Fruit fly (Drosophila melanogaster) whole organism, embryonic: ENCODE data around the gene Art2.
A peak's percentile ranks its signal among the peaks of the same experiment; 100 is the strongest.

Source experiments
- Awh ChIP-seq: fragments of 200-800 bp; sonication (Bioruptor generic); IDR thresholded peaks from 2 replicates; pipeline ENCODE4, ENCODE4 v1.3.6; 2022; ENCODE audit warnings: missing biosample characterization, missing genetic modification characterization
- CG10366 ChIP-seq: fragments of 200-800 bp; sonication (Bioruptor generic); IDR thresholded peaks from 2 replicates; pipeline ENCODE4 v1.3.6; 2022; ENCODE audit warnings: missing biosample characterization, missing genetic modification characterization
- CG10431 ChIP-seq: fragments of 200-800 bp; sonication (Bioruptor generic); optimal IDR thresholded peaks from 3 replicates; lab custom pipeline; 2018; ENCODE audit warnings: missing biosample characterization, mild to moderate bottlenecking, missing genetic modification characterization
- CG10959 ChIP-seq: fragments of 200-800 bp; sonication (Bioruptor generic); IDR thresholded peaks from 2 replicates; pipeline ENCODE4 v1.3.6; 2022; ENCODE audit warnings: missing biosample characterization, missing genetic modification characterization
- CG10979 ChIP-seq: fragments of 200-800 bp; sonication (Bioruptor generic); optimal IDR thresholded peaks from 2 replicates; lab custom pipeline; 2018; ENCODE audit warnings: missing biosample characterization, mild to moderate bottlenecking, missing genetic modification characterization, moderate library complexity
- CG11560 ChIP-seq: fragments of 200-800 bp; sonication (Bioruptor generic); IDR thresholded peaks from 3 replicates; pipeline ENCODE4 v1.3.6; 2022; ENCODE audit warnings: missing biosample characterization, missing genetic modification characterization
- CG11695 ChIP-seq: fragments of 200-800 bp; sonication (Bioruptor generic); IDR thresholded peaks from 3 replicates; pipeline ENCODE4 v1.3.6; 2022; ENCODE audit warnings: missing biosample characterization, missing genetic modification characterization
- CG12659 ChIP-seq: fragments of 200-800 bp; sonication (Bioruptor generic); optimal IDR thresholded peaks from 3 replicates; lab custom pipeline; 2017; ENCODE audit warnings: mild to moderate bottlenecking, missing biosample characterization, missing genetic modification reagents, missing genetic modification characterization
- CG13296 ChIP-seq: fragments of 200-800 bp; sonication (Bioruptor generic); optimal IDR thresholded peaks from 3 replicates; lab custom pipeline; 2018; ENCODE audit warnings: missing biosample characterization, mild to moderate bottlenecking, missing genetic modification characterization
- CG14014 ChIP-seq: fragments of 200-800 bp; sonication (Bioruptor generic); IDR thresholded peaks from 2 replicates; pipeline ENCODE4 v1.3.6; 2022; ENCODE audit warnings: missing biosample characterization, missing genetic modification characterization
- CG15269 ChIP-seq: fragments of 200-800 bp; sonication (Bioruptor generic); optimal IDR thresholded peaks from 2 replicates; lab custom pipeline; 2018; ENCODE audit warnings: missing biosample characterization, mild to moderate bottlenecking, missing genetic modification characterization, moderate library complexity
- CG16813 ChIP-seq: fragments of 200-800 bp; sonication (Bioruptor generic); IDR thresholded peaks from 3 replicates; pipeline ENCODE4 v1.3.6; 2022; ENCODE audit warnings: missing biosample characterization, missing genetic modification characterization; ENCODE audit not compliant: partially characterized antibody
- CG17359 ChIP-seq: fragments of 200-800 bp; sonication (Bioruptor generic); optimal IDR thresholded peaks from 3 replicates; lab custom pipeline; 2018; ENCODE audit warnings: missing biosample characterization, mild to moderate bottlenecking, missing genetic modification characterization, moderate library complexity
- CG17802 ChIP-seq: fragments of 200-800 bp; sonication (Bioruptor generic); optimal IDR thresholded peaks from 2 replicates; lab custom pipeline; 2018; ENCODE audit warnings: missing biosample characterization, mild to moderate bottlenecking, missing genetic modification characterization, moderate library complexity
- CG18599 ChIP-seq: fragments of 200-800 bp; sonication (Bioruptor generic); optimal IDR thresholded peaks from 3 replicates; lab custom pipeline; 2017; ENCODE audit warnings: missing biosample characterization, missing genetic modification characterization, mild to moderate bottlenecking, moderate library complexity, missing genetic modification reagents
- CG30403 ChIP-seq: fragments of 200-800 bp; sonication (Bioruptor generic); optimal IDR thresholded peaks from 3 replicates; lab custom pipeline; 2016; ENCODE audit warnings: missing biosample characterization, missing genetic modification characterization
- CG31224 ChIP-seq: fragments of 200-800 bp; sonication (Bioruptor generic); IDR thresholded peaks from 2 replicates; pipeline ENCODE4 v1.3.6; 2022; ENCODE audit warnings: missing biosample characterization, missing genetic modification characterization
- CG31441 ChIP-seq: fragments of 200-800 bp; sonication (Bioruptor generic); IDR thresholded peaks from 2 replicates; pipeline ENCODE4 v1.3.6; 2022; ENCODE audit warnings: missing biosample characterization, missing genetic modification characterization
- CG34422 ChIP-seq: fragments of 200-800 bp; sonication (Bioruptor generic); IDR thresholded peaks from 3 replicates; pipeline ENCODE4 v1.3.6; 2022; ENCODE audit warnings: missing biosample characterization, missing genetic modification characterization
- CG3726 ChIP-seq: fragments of 200-800 bp; sonication (Bioruptor generic); IDR thresholded peaks from 3 replicates; pipeline ENCODE4, ENCODE4 v1.3.6; 2022; ENCODE audit warnings: missing biosample characterization, missing genetic modification characterization
- CG5245 ChIP-seq: fragments of 200-800 bp; sonication (Bioruptor generic); optimal IDR thresholded peaks from 3 replicates; lab custom pipeline; 2016; ENCODE audit warnings: missing biosample characterization, missing genetic modification characterization
- CG7839 ChIP-seq: fragments of 200-800 bp; sonication (Bioruptor generic); optimal IDR thresholded peaks from 3 replicates; lab custom pipeline; 2018; ENCODE audit warnings: missing biosample characterization, mild to moderate bottlenecking, missing genetic modification characterization, moderate library complexity
- CG9932 ChIP-seq: fragments of 200-800 bp; sonication (Bioruptor generic); IDR thresholded peaks from 2 replicates; pipeline ENCODE4 v1.3.6; 2022; ENCODE audit warnings: missing biosample characterization, missing genetic modification characterization
- CHES-1-like ChIP-seq: fragments of 200-800 bp; sonication (Bioruptor generic); optimal IDR thresholded peaks from 2 replicates; lab custom pipeline; 2016; ENCODE audit warnings: missing biosample characterization, missing genetic modification characterization
- CoRest ChIP-seq: fragments of 200-800 bp; sonication (Bioruptor generic); optimal IDR thresholded peaks from 3 replicates; lab custom pipeline; 2018; ENCODE audit warnings: missing biosample characterization, mild to moderate bottlenecking, missing genetic modification characterization, moderate library complexity
- D19B ChIP-seq: fragments of 200-800 bp; sonication (Bioruptor generic); optimal IDR thresholded peaks from 2 replicates; lab custom pipeline; 2017; ENCODE audit warnings: missing biosample characterization, mild to moderate bottlenecking, missing genetic modification characterization
- Dip3 ChIP-seq: fragments of 200-800 bp; sonication (Bioruptor generic); optimal IDR thresholded peaks from 3 replicates; lab custom pipeline; 2016; ENCODE audit warnings: missing biosample characterization, missing genetic modification characterization
- HLHmδ ChIP-seq: fragments of 200-800 bp; sonication (Bioruptor generic); optimal IDR thresholded peaks from 2 replicates; lab custom pipeline; 2018; ENCODE audit warnings: missing biosample characterization, mild to moderate bottlenecking, missing genetic modification characterization, moderate library complexity
- Hmr ChIP-seq: fragments of 200-800 bp; sonication (Bioruptor generic); optimal IDR thresholded peaks from 3 replicates; lab custom pipeline; 2017; ENCODE audit warnings: mild to moderate bottlenecking, missing biosample characterization, missing genetic modification reagents, missing genetic modification characterization
- Lhr ChIP-seq: fragments of 200-800 bp; sonication (Bioruptor generic); optimal IDR thresholded peaks from 3 replicates; lab custom pipeline; 2017; ENCODE audit warnings: mild to moderate bottlenecking, missing biosample characterization, missing genetic modification reagents, missing genetic modification characterization
- NC2β ChIP-seq: fragments of 200-800 bp; sonication (Bioruptor generic); optimal IDR thresholded peaks from 2 replicates; lab custom pipeline; 2016; ENCODE audit warnings: missing biosample characterization, missing genetic modification characterization
- Oli ChIP-seq: fragments of 200-800 bp; sonication (Bioruptor generic); optimal IDR thresholded peaks from 2 replicates; lab custom pipeline; 2018; ENCODE audit warnings: missing biosample characterization, mild to moderate bottlenecking, missing genetic modification characterization, moderate library complexity
- Ptx1 ChIP-seq: fragments of 200-800 bp; sonication (Bioruptor generic); IDR thresholded peaks from 2 replicates; pipeline ENCODE4 v1.3.6; 2022; ENCODE audit warnings: missing biosample characterization, missing genetic modification characterization
- Rx ChIP-seq: fragments of 200-800 bp; sonication (Bioruptor generic); IDR thresholded peaks from 2 replicates; pipeline ENCODE4 v1.3.6; 2022; ENCODE audit warnings: missing biosample characterization, missing genetic modification characterization
- Sox102F ChIP-seq: fragments of 200-800 bp; sonication (Bioruptor generic); optimal IDR thresholded peaks from 2 replicates; lab custom pipeline; 2018; ENCODE audit warnings: missing biosample characterization, mild to moderate bottlenecking, missing genetic modification characterization, moderate library complexity
- Xbp1 ChIP-seq: fragments of 200-800 bp; sonication (Bioruptor generic); optimal IDR thresholded peaks from 3 replicates; lab custom pipeline; 2016; ENCODE audit warnings: missing biosample characterization, mild to moderate bottlenecking, missing genetic modification characterization
- danr ChIP-seq: fragments of 200-800 bp; sonication (Bioruptor generic); IDR thresholded peaks from 2 replicates; pipeline ENCODE4 v1.3.6; 2022; ENCODE audit warnings: missing biosample characterization, missing genetic modification characterization
- gce ChIP-seq: fragments of 200-800 bp; sonication (Bioruptor generic); IDR thresholded peaks from 3 replicates; pipeline ENCODE4 v1.3.6; 2022; ENCODE audit warnings: missing biosample characterization, missing genetic modification characterization
- gsb ChIP-seq: fragments of 200-800 bp; sonication (Bioruptor generic); IDR thresholded peaks from 2 replicates; pipeline ENCODE4 v1.3.6; 2022; ENCODE audit warnings: missing biosample characterization, missing genetic modification characterization
- gsb-n ChIP-seq: fragments of 200-800 bp; sonication (Bioruptor generic); optimal IDR thresholded peaks from 3 replicates; lab custom pipeline; 2018; ENCODE audit warnings: missing biosample characterization, mild to moderate bottlenecking, missing genetic modification characterization
- ken ChIP-seq: fragments of 200-800 bp; sonication (Bioruptor generic); IDR thresholded peaks from 3 replicates; pipeline ENCODE4 v1.3.6; 2022; ENCODE audit warnings: missing biosample characterization, missing genetic modification characterization
- nerfin-1 ChIP-seq: fragments of 200-800 bp; sonication (Bioruptor generic); optimal IDR thresholded peaks from 3 replicates; lab custom pipeline; 2019; ENCODE audit warnings: missing biosample characterization, mild to moderate bottlenecking, missing genetic modification characterization, moderate library complexity
- oc ChIP-seq: fragments of 200-800 bp; sonication (Bioruptor generic); optimal IDR thresholded peaks from 2 replicates; lab custom pipeline; 2018; ENCODE audit warnings: missing biosample characterization, mild to moderate bottlenecking, missing genetic modification characterization, moderate library complexity
- pum ChIP-seq: fragments of 200-800 bp; sonication (Bioruptor generic); optimal IDR thresholded peaks from 2 replicates; lab custom pipeline; 2016; ENCODE audit warnings: missing biosample characterization, missing genetic modification characterization
- run ChIP-seq: fragments of 200-800 bp; sonication (Bioruptor generic); optimal IDR thresholded peaks from 3 replicates; lab custom pipeline; 2018; ENCODE audit warnings: missing biosample characterization, mild to moderate bottlenecking, missing genetic modification characterization
- scrt ChIP-seq: fragments of 200-800 bp; sonication (Bioruptor generic); optimal IDR thresholded peaks from 2 replicates; lab custom pipeline; 2018; ENCODE audit warnings: missing biosample characterization, mild to moderate bottlenecking, missing genetic modification characterization, moderate library complexity
- slou ChIP-seq: fragments of 200-800 bp; sonication (Bioruptor generic); optimal IDR thresholded peaks from 3 replicates; lab custom pipeline; 2016; ENCODE audit warnings: missing biosample characterization, missing genetic modification characterization
- stwl ChIP-seq: fragments of 200-800 bp; sonication (Bioruptor generic); optimal IDR thresholded peaks from 3 replicates; lab custom pipeline; 2018; ENCODE audit warnings: missing biosample characterization, mild to moderate bottlenecking, missing genetic modification characterization, moderate library complexity
- sug ChIP-seq: fragments of 200-800 bp; optimal IDR thresholded peaks from 2 replicates; lab custom pipeline; 2019; ENCODE audit warnings: missing biosample characterization, mild to moderate bottlenecking, missing genetic modification characterization, moderate library complexity
- unpg ChIP-seq: fragments of 200-800 bp; sonication (Bioruptor generic); optimal IDR thresholded peaks from 3 replicates; lab custom pipeline; 2018; ENCODE audit warnings: missing biosample characterization, mild to moderate bottlenecking, missing genetic modification characterization, moderate library complexity

Art2 gene

dm6 chr2L:4292560-4292959, 11.4 kb upstream of the Art2 start (continued):
- TF ChIP-seq CG11560 (tag; lab: Robert Waterston, UW) (no peak), Awh (GFP tag; lab: Robert Waterston, UW) (0 out of 2 replicates have a peak, but pooled peaks have one; percentile 50), scrt (peak; percentile 8), CG12659 (no peak), CG17359 (tag; lab: Kevin White, UChicago) (peak; percentile 49), gsb-n (peak; percentile 16), CG10431 (GFP tag; lab: Kevin White, UChicago) (no peak), CG18599 (GFP tag; lab: Kevin White, UChicago) (peak; percentile 71), ken (GFP tag; lab: Robert Waterston, UW) (0 out of 3 replicates have a peak, but pooled peaks have one; percentile 17), CG14014 (GFP tag; lab: Robert Waterston, UW) (no peak), CG10979 (tag; lab: Kevin White, UChicago) (peak; percentile 50), Sox102F (GFP tag; lab: Kevin White, UChicago) (peak; percentile 48), CG9932 (GFP tag; lab: Robert Waterston, UW) (0 out of 2 replicates have a peak, but pooled peaks have one; percentile 11), CG16813 (GFP tag; lab: Robert Waterston, UW) (no peak), CG31441 (GFP tag; lab: Robert Waterston, UW) (peak; percentile 51; the same call in 1 of the 2 replicates), stwl (tag; lab: Kevin White, UChicago) (no peak), run (tag; lab: Kevin White, UChicago) (no peak), Ptx1 (peak; percentile 51), Rx (no peak), CG10959 (GFP tag; lab: Robert Waterston, UW) (peak; percentile 32; the same call in 1 of the 2 replicates), CG5245 (peak; percentile 15), oc (tag; lab: Kevin White, UChicago) (no peak), Oli (tag; lab: Kevin White, UChicago) (peak; percentile 40), slou (no peak), CG17802 (no peak), CG13296 (GFP tag; lab: Kevin White, UChicago) (peak; percentile 11), CG3726 (0 out of 3 replicates have a peak, but pooled peaks have one; percentile 46), Hmr (GFP tag; lab: Kevin White, UChicago) (peak; percentile 29), gsb (GFP tag; lab: Robert Waterston, UW) (no peak), sug (no peak), CG31224 (no peak), Xbp1 (GFP tag; lab: Kevin White, UChicago) (peak; percentile 59), unpg (GFP tag; lab: Kevin White, UChicago) (peak; percentile 53), D19B (GFP tag; lab: Kevin White, UChicago) (no peak), nerfin-1 (tag; lab: Kevin White, UChicago) (peak; percentile 0), CG34422 (GFP tag; lab: Robert Waterston, UW) (peak; percentile 40; the same call in 1 of the 3 replicates), Dip3 (GFP tag; lab: Kevin White, UChicago) (no peak), NC2β (GFP tag; lab: Kevin White, UChicago) (no peak), HLHmδ (no peak), CG7839 (tag; lab: Kevin White, UChicago) (peak; percentile 55), CG30403 (GFP tag; lab: Kevin White, UChicago) (peak; percentile 21), Lhr (GFP tag; lab: Kevin White, UChicago) (no peak), gce (no peak), CG15269 (tag; lab: Kevin White, UChicago) (peak; percentile 46), CG10366 (GFP tag; lab: Robert Waterston, UW) (peak; percentile 46), CHES-1-like (GFP tag; lab: Kevin White, UChicago) (no peak), CoRest (tag; lab: Kevin White, UChicago) (peak; percentile 21), pum (GFP tag; lab: Kevin White, UChicago) (no peak), CG11695 (0 out of 3 replicates have a peak, but pooled peaks have one; percentile 22), danr (GFP tag; lab: Robert Waterston, UW) (no peak)
